Worm (Caenorhabditis elegans) whole organism, late embryonic: ENCODE data around the gene R04B5.6.

Experiments used
- K02D7.2 ChIP-seq: sonication (generic microtip); optimal IDR thresholded peaks from 2 replicates; lab custom pipeline; 2017; ENCODE audit warnings: mild to moderate bottlenecking, missing genetic modification characterization, missing compliant biosample characterization
- Y22D7AL.16 ChIP-seq: sonication (generic microtip); optimal IDR thresholded peaks from 2 replicates; lab custom pipeline; 2016; ENCODE audit warnings: missing genetic modification characterization, missing compliant biosample characterization
- ceh-19 ChIP-seq: fragments of 200-800 bp; sonication (Bioruptor generic); optimal IDR thresholded peaks from 2 replicates; lab custom pipeline; 2018; ENCODE audit warnings: mild to moderate bottlenecking, missing genetic modification characterization, missing compliant biosample characterization
- ceh-22 ChIP-seq: sonication (generic microtip); optimal IDR thresholded peaks from 2 replicates; lab custom pipeline; 2017; ENCODE audit warnings: missing biosample characterization, missing genetic modification characterization
- ceh-30 ChIP-seq: fragments of 150-350 bp; optimal IDR thresholded peaks from 2 replicates; lab custom pipeline; 2014; ENCODE audit warnings: missing biosample characterization, missing genetic modification characterization
- ceh-31 ChIP-seq: sonication (generic microtip); optimal IDR thresholded peaks from 2 replicates; lab custom pipeline; 2016; ENCODE audit warnings: missing genetic modification characterization, missing compliant biosample characterization
- ceh-34 ChIP-seq: sonication (generic microtip); optimal IDR thresholded peaks from 2 replicates; lab custom pipeline; 2016; ENCODE audit warnings: mild to moderate bottlenecking, missing genetic modification characterization, missing compliant biosample characterization
- ceh-48 ChIP-seq: sonication (generic microtip); optimal IDR thresholded peaks from 2 replicates; lab custom pipeline; 2016; ENCODE audit warnings: missing genetic modification characterization, inconsistent platforms, missing compliant biosample characterization
- ceh-6 ChIP-seq: fragments of 200-800 bp; sonication (Bioruptor generic); optimal IDR thresholded peaks from 2 replicates; lab custom pipeline; 2018; ENCODE audit warnings: mild to moderate bottlenecking, missing genetic modification characterization, missing compliant biosample characterization
- dve-1 ChIP-seq: sonication (generic microtip); optimal IDR thresholded peaks from 2 replicates; lab custom pipeline; 2017; ENCODE audit warnings: antibody characterized with exemption, mild to moderate bottlenecking, missing genetic modification characterization, missing compliant biosample characterization
- elt-4 ChIP-seq: sonication (generic microtip); optimal IDR thresholded peaks from 2 replicates; lab custom pipeline; 2016; ENCODE audit warnings: missing genetic modification characterization, missing compliant biosample characterization
- fkh-10 ChIP-seq: fragments of 150-350 bp; optimal IDR thresholded peaks from 2 replicates; lab custom pipeline; 2014; ENCODE audit warnings: missing biosample characterization, missing genetic modification reagents, missing genetic modification characterization
- fkh-6 ChIP-seq: sonication (generic microtip); optimal IDR thresholded peaks from 2 replicates; lab custom pipeline; 2016; ENCODE audit warnings: missing genetic modification characterization, missing compliant biosample characterization
- gmeb-2 ChIP-seq: sonication (generic microtip); optimal IDR thresholded peaks from 2 replicates; lab custom pipeline; 2016; ENCODE audit warnings: missing genetic modification characterization, inconsistent platforms, missing compliant biosample characterization
- hlh-13 ChIP-seq: fragments of 200-800 bp; sonication (Bioruptor generic); optimal IDR thresholded peaks from 2 replicates; lab custom pipeline; 2018; ENCODE audit warnings: mild to moderate bottlenecking, missing genetic modification characterization, missing compliant biosample characterization
- hlh-15 ChIP-seq: sonication (generic microtip); optimal IDR thresholded peaks from 2 replicates; lab custom pipeline; 2016; ENCODE audit warnings: missing genetic modification characterization, missing compliant biosample characterization
- hlh-30 ChIP-seq: sonication (generic microtip); optimal IDR thresholded peaks from 2 replicates; lab custom pipeline; 2017; ENCODE audit warnings: antibody characterized with exemption, missing genetic modification characterization, missing compliant biosample characterization; ENCODE audit not compliant: insufficient read depth
- hlh-6 ChIP-seq: sonication (generic microtip); optimal IDR thresholded peaks from 2 replicates; lab custom pipeline; 2016; ENCODE audit warnings: missing genotype, missing genetic modification characterization, missing compliant biosample characterization
- hlh-8 ChIP-seq: sonication (generic microtip); optimal IDR thresholded peaks from 2 replicates; lab custom pipeline; 2016; ENCODE audit warnings: missing genotype, missing genetic modification characterization, missing compliant biosample characterization
- lim-6 ChIP-seq: sonication (generic microtip); optimal IDR thresholded peaks from 2 replicates; lab custom pipeline; 2016; ENCODE audit warnings: missing genetic modification characterization, missing compliant biosample characterization
- lin-11 ChIP-seq: fragments of 200-800 bp; sonication (Bioruptor generic); optimal IDR thresholded peaks from 2 replicates; lab custom pipeline; 2018; ENCODE audit warnings: mild to moderate bottlenecking, missing genetic modification characterization, missing compliant biosample characterization
- madf-2 ChIP-seq: sonication (generic microtip); optimal IDR thresholded peaks from 2 replicates; lab custom pipeline; 2017; ENCODE audit warnings: missing genetic modification characterization, missing compliant biosample characterization
- mec-3 ChIP-seq: sonication (generic microtip); optimal IDR thresholded peaks from 2 replicates; lab custom pipeline; 2016; ENCODE audit warnings: borderline replicate concordance, missing genetic modification characterization, missing compliant biosample characterization
- nhr-232 ChIP-seq: sonication (generic microtip); optimal IDR thresholded peaks from 2 replicates; lab custom pipeline; 2016; ENCODE audit warnings: missing genetic modification characterization, missing compliant biosample characterization
- pag-3 ChIP-seq: sonication (generic microtip); optimal IDR thresholded peaks from 2 replicates; lab custom pipeline; 2016; ENCODE audit warnings: missing compliant biosample characterization, missing genetic modification characterization, borderline replicate concordance
- pha-4 ChIP-seq: fragments of 150-350 bp; optimal IDR thresholded peaks from 2 replicates; lab custom pipeline; 2018; ENCODE audit warnings: missing biosample characterization, missing genetic modification reagents, missing genetic modification characterization
- ref-2 ChIP-seq: sonication (generic microtip); optimal IDR thresholded peaks from 2 replicates; lab custom pipeline; 2016; ENCODE audit warnings: missing genetic modification characterization, missing compliant biosample characterization
- rnt-1 ChIP-seq: sonication (generic microtip); optimal IDR thresholded peaks from 2 replicates; lab custom pipeline; 2016; ENCODE audit warnings: missing genetic modification characterization, missing compliant biosample characterization
- sox-2 ChIP-seq: fragments of 200-800 bp; sonication (Bioruptor generic); IDR thresholded peaks from 2 replicates; pipeline ENCODE4 v1.3.6; 2022; ENCODE audit warnings: missing genetic modification reagents, missing genetic modification characterization, missing compliant biosample characterization
- sox-4 ChIP-seq: sonication (generic microtip); optimal IDR thresholded peaks from 2 replicates; lab custom pipeline; 2017; ENCODE audit warnings: mild to moderate bottlenecking, missing genetic modification characterization, inconsistent platforms, missing compliant biosample characterization
- tbx-2 ChIP-seq: sonication (generic microtip); optimal IDR thresholded peaks from 2 replicates; lab custom pipeline; 2016; ENCODE audit warnings: missing genetic modification characterization, missing compliant biosample characterization
- unc-42 ChIP-seq: sonication (generic microtip); optimal IDR thresholded peaks from 2 replicates; lab custom pipeline; 2016; ENCODE audit warnings: missing genotype, missing genetic modification characterization, missing compliant biosample characterization
- unc-55 ChIP-seq: sonication (generic microtip); optimal IDR thresholded peaks from 2 replicates; lab custom pipeline; 2017; ENCODE audit warnings: missing biosample characterization, missing genetic modification reagents, missing genetic modification characterization
- unc-86 ChIP-seq: sonication (generic microtip); optimal IDR thresholded peaks from 2 replicates; lab custom pipeline; 2016; ENCODE audit warnings: missing genetic modification characterization, missing compliant biosample characterization
- zip-5 ChIP-seq: sonication (generic microtip); optimal IDR thresholded peaks from 2 replicates; lab custom pipeline; 2016; ENCODE audit warnings: missing genetic modification characterization, missing compliant biosample characterization

The R04B5.6 gene

DNA sequence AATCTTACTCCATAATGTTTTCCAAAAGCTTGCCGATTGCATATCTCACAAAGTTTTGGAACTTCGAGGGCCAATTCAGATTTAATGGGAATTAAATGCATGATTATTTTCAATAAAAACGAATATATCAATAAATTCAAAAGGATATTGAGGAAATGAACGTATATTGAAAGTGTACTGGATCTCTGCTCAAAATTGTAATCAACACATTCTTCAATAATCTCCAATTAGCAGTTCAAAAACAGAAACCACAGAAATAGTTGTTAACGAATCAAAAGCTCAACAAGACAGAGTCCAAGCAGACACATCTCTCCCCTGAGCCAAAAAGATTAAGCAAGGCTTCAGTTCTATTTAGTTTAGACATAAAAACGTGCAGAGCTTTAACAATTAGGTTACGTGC lies 14.4 kb upstream of the R04B5.6 start, which contains the start of gene nhr-192:
Gene nhr-192, minus strand, starts transcription at position 101 of the 400 bp plus-strand sequence.
- TF ChIP-seq dve-1 (tag; lab: Kevin White, UChicago) (no peak), unc-42 (tag; lab: Kevin White, UChicago) (no peak), ceh-22 (tag; lab: Kevin White, UChicago) (no peak), hlh-13 (GFP tag; lab: Kevin White, UChicago) (no peak), unc-55 (GFP tag; lab: Kevin White, UChicago) (no peak), elt-4 (no peak), tbx-2 (tag; lab: Kevin White, UChicago) (no peak)

- TF ChIP-seq gmeb-2 (tag; lab: Kevin White, UChicago) (no peak), pag-3 (tag; lab: Kevin White, UChicago) (no peak), ref-2 (tag; lab: Kevin White, UChicago) (no peak), lim-6 (tag; lab: Kevin White, UChicago) (no peak), ceh-31 (tag; lab: Kevin White, UChicago) (no peak), K02D7.2 (no peak), unc-86 (tag; lab: Kevin White, UChicago) (no peak), ceh-19 (GFP tag; lab: Kevin White, UChicago) (no peak), zip-5 (tag; lab: Kevin White, UChicago) (no peak), hlh-8 (tag; lab: Kevin White, UChicago) (no peak), ceh-48 (tag; lab: Kevin White, UChicago) (no peak), pha-4 (tag; lab: Kevin White, UChicago) (no peak), nhr-232 (tag; lab: Kevin White, UChicago) (no peak), sox-2 (GFP tag; lab: Robert Waterston, UW) (no peak), unc-55 (GFP tag; lab: Kevin White, UChicago) (no peak), hlh-13 (GFP tag; lab: Kevin White, UChicago) (no peak)
- TF ChIP-seq, all 69 proteins: peak for 0
Observed at ce11 chrV:10072721-10073120, 12.2 kb upstream of the R04B5.6 start.

DNA sequence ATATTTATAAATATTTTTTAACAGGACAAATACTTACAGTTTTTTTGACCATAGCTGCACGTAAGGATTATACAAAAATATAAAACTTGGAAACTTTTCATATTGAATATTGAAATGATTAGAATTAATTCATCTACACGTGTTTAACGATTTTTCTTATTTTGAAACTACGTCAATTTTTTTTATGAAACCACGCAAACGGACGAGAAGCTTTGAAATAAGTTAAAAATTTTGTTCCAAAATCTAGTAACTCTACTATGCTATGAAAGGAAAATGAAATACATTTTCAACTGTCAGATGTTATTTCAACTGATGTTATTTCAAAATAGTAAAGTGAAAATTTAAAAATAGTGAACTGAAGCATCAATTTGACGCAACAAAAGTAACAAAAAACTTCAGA lies 11.2 kb upstream of the R04B5.6 start, which contains the start of gene F57A8.6:
Gene F57A8.6, minus strand, starts transcription at position 101 of the 400 bp plus-strand sequence.
- TF ChIP-seq K02D7.2 (no peak), hlh-6 (no peak), pag-3 (tag; lab: Kevin White, UChicago) (no peak), ceh-30 (no peak), ceh-34 (tag; lab: Kevin White, UChicago) (no peak), elt-4 (no peak), lin-11 (no peak), unc-42 (tag; lab: Kevin White, UChicago) (no peak), fkh-6 (tag; lab: Kevin White, UChicago) (no peak), ceh-31 (tag; lab: Kevin White, UChicago) (no peak), mec-3 (tag; lab: Kevin White, UChicago) (no peak), hlh-30 (tag; lab: Kevin White, UChicago) (no peak), sox-4 (no peak), sox-2 (GFP tag; lab: Robert Waterston, UW) (no peak), ceh-6 (GFP tag; lab: Kevin White, UChicago) (no peak), Y22D7AL.16 (tag; lab: Kevin White, UChicago) (no peak)

- TF ChIP-seq hlh-15 (tag; lab: Kevin White, UChicago) (no peak), madf-2 (no peak), rnt-1 (tag; lab: Kevin White, UChicago) (no peak), pha-4 (tag; lab: Kevin White, UChicago) (no peak), hlh-8 (tag; lab: Kevin White, UChicago) (no peak), fkh-10 (GFP tag; lab: Kevin White, UChicago) (no peak)
- TF ChIP-seq, all 69 proteins: peak for 0
Observed at ce11 chrV:10075441-10075840, 9.5 kb upstream of the R04B5.6 start, which contains the start of gene F57A8.7. TSS of gene F57A8.7 (plus strand) at chrV:10075741.
